Worm (Caenorhabditis elegans) whole organism, L3 larva: Measurements from ENCODE around the gene bcl-7.

ENCODE experiments used
- ceh-9 ChIP-seq: sonication (generic microtip); optimal IDR thresholded peaks from 2 replicates; lab custom pipeline; 2018; ENCODE audit warnings: missing biosample characterization, missing genetic modification characterization
- elt-2 ChIP-seq: sonication (generic microtip); optimal IDR thresholded peaks from 2 replicates; lab custom pipeline; 2016; ENCODE audit warnings: missing genetic modification reagents, mild to moderate bottlenecking, missing genetic modification characterization, missing compliant biosample characterization
- fkh-10 ChIP-seq: sonication (generic microtip); optimal IDR thresholded peaks from 2 replicates; lab custom pipeline; 2017; ENCODE audit warnings: missing biosample characterization, missing genetic modification reagents, missing genetic modification characterization
- fos-1 ChIP-seq: fragments of 150-350 bp; optimal IDR thresholded peaks from 2 replicates; lab custom pipeline; 2014; ENCODE audit warnings: missing biosample characterization, missing genetic modification characterization
- hmg-11 ChIP-seq: sonication (generic microtip); optimal IDR thresholded peaks from 2 replicates; lab custom pipeline; 2016; ENCODE audit warnings: missing genetic modification characterization, missing compliant biosample characterization
- nhr-11 ChIP-seq: fragments of 150-350 bp; optimal IDR thresholded peaks from 2 replicates; lab custom pipeline; 2014; ENCODE audit warnings: missing biosample characterization, missing genetic modification characterization
- nhr-237 ChIP-seq: fragments of 150-350 bp; optimal IDR thresholded peaks from 2 replicates; lab custom pipeline; 2014; ENCODE audit warnings: missing biosample characterization, missing genetic modification characterization
- nhr-76 ChIP-seq: fragments of 150-350 bp; sonication (generic microtip); optimal IDR thresholded peaks from 5 replicates; lab custom pipeline; 2014; ENCODE audit warnings: missing biosample characterization, missing genetic modification characterization
- nhr-77 ChIP-seq: fragments of 150-350 bp; optimal IDR thresholded peaks from 2 replicates; lab custom pipeline; 2014; ENCODE audit warnings: missing biosample characterization, missing genetic modification characterization
- skn-1 ChIP-seq: fragments of 150-350 bp; optimal IDR thresholded peaks from 2 replicates; lab custom pipeline; 2014; ENCODE audit warnings: missing biosample characterization, missing genetic modification characterization
- unc-62 ChIP-seq: fragments of 150-350 bp; sonication (generic microtip); optimal IDR thresholded peaks from 4 replicates; lab custom pipeline; 2014; ENCODE audit warnings: missing biosample characterization, missing genetic modification reagents, missing genetic modification characterization

ce11 chrIII:5883517-5883916 lies 42.4 kb upstream of the bcl-7 start:
- TF ChIP-seq unc-62 (GFP tag; lab: Kevin White, UChicago): no peak
- TF ChIP-seq nhr-11 (tag; lab: Kevin White, UChicago): no peak
- no peak for TF ChIP-seq nhr-77 (tag; lab: Kevin White, UChicago)
- no peak for TF ChIP-seq fkh-10 (GFP tag; lab: Kevin White, UChicago)
- no peak for TF ChIP-seq nhr-237
- TF ChIP-seq hmg-11: no peak
- TF ChIP-seq elt-2 (tag; lab: Kevin White, UChicago): no peak
- TF ChIP-seq skn-1 (tag; lab: Kevin White, UChicago): no peak
- TF ChIP-seq ceh-9: no peak
- TF ChIP-seq nhr-76 (tag; lab: Kevin White, UChicago): no peak
- no peak for TF ChIP-seq fos-1 (tag; lab: Kevin White, UChicago)
